Fruit fly (Drosophila melanogaster): Measurements from ENCODE around the gene SoYb.

DNA sequence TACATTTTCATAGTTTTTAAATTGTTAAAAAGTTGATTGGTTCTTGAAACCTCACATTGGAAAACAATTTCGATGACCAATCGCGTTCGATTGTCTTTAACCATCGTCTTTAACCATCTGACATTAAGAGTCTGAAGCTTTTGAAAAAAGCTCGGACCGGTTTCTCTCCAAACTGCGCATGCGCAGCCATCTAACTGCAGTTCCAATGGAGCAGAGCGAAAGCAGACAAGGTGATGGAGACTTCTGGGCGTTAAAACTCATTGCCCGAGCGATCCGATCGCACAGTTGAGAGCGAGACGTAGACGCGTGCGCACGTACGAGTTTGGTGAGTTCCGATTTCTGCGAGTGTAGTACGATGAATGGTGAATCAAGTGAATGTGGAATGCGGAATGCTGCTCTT, 29.9 kb upstream of the SoYb start, which contains the start of gene obst-B:
- no peak for TF ChIP-seq CG8301 (tag; optimal IDR thresholded peaks at IDR 0.05)
- no peak for TF ChIP-seq CG9948 (tag; optimal IDR thresholded peaks at IDR 0.05)
- TF ChIP-seq Ets98B (GFP tag; IDR thresholded peaks at IDR 0.05): no peak; the same call in 1 of the 2 replicates
- no peak for TF ChIP-seq CG12605 (GFP tag; IDR thresholded peaks at IDR 0.05)
- TF ChIP-seq CG10348 (GFP tag; IDR thresholded peaks at IDR 0.05): no peak
- peak; percentile 33 for TF ChIP-seq Pif1B (GFP tag; optimal IDR thresholded peaks at IDR 0.05)
- TF ChIP-seq gl (tag; optimal IDR thresholded peaks at IDR 0.05): no peak
- TF ChIP-seq CG8159 (tag; optimal IDR thresholded peaks at IDR 0.05): no peak
